Worm (Caenorhabditis elegans): Measurements from ENCODE around the gene nspa-10.

The nspa-10 gene

DNA sequence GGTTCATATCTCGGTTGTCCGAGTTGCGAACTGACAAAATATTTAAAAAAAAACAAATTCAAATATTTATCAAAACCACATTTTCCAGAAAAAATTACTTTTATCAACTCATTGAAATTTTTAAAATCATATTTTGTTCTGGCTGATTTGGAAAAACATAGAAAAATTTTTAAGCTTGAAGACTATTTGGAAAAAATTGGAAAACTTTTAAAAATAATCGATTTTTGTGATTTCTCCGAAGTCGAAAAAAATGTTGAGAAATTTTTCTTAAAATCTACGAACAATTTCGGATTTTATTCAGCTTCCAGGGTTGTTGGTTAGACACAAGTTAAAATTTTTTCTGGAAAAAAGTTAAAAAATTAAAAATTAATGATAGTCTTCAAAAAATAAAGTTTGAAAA is 13.4 kb downstream of the nspa-10 start, which contains the start of gene Y50E8A.5:
TSS of gene Y50E8A.5 (minus strand) at position 101 of the 400 bp plus-strand sequence.
- no peak for TF ChIP-seq nhr-80 (tag; optimal IDR thresholded peaks at IDR 0.05)
- TF ChIP-seq nhr-179 (tag; optimal IDR thresholded peaks at IDR 0.05), result no peak
- no peak for TF ChIP-seq sptf-2 (GFP tag; optimal IDR thresholded peaks at IDR 0.05)
- no peak for TF ChIP-seq ztf-25 (GFP tag; IDR thresholded peaks at IDR 0.05)
- TF ChIP-seq egl-44 (GFP tag; IDR thresholded peaks at IDR 0.05), result no peak
- no peak for TF ChIP-seq zfh-2 (GFP tag; conservative IDR thresholded peaks at IDR 0.05)
- no peak for TF ChIP-seq B0035.1 (tag; optimal IDR thresholded peaks at IDR 0.05)
- no peak for TF ChIP-seq ama-1 (optimal IDR thresholded peaks at IDR 0.05)
- TF ChIP-seq ama-1 (GFP tag; optimal IDR thresholded peaks at IDR 0.05), result no peak
- TF ChIP-seq dox-1 (GFP tag; IDR thresholded peaks at IDR 0.05), result no peak
- TF ChIP-seq madf-8 (GFP tag; conservative IDR thresholded peaks at IDR 0.05), result no peak
- no peak for TF ChIP-seq unc-130 (GFP tag; optimal IDR thresholded peaks at IDR 0.05)

ce11 chrV:14734187-14734765 is 16.0 kb downstream of the nspa-10 start, which contains the start of gene unc-61:
Gene unc-61, minus strand, starts transcription at chrV:14734237.
- TF ChIP-seq athp-1 (tag; optimal IDR thresholded peaks at IDR 0.05) (no peak), lin-40 (tag; optimal IDR thresholded peaks at IDR 0.05) (no peak), ets-4 (GFP tag; optimal IDR thresholded peaks at IDR 0.05) (no peak), hlh-12 (tag; optimal IDR thresholded peaks at IDR 0.05) (no peak), attf-6 (GFP tag; IDR thresholded peaks at IDR 0.05) (no peak), Y53F4B.3 (GFP tag; IDR thresholded peaks at IDR 0.05) (no peak), rcor-1 (GFP tag; IDR thresholded peaks at IDR 0.05) (no peak), mxl-1 (tag; optimal IDR thresholded peaks at IDR 0.05) (no peak), madf-3 (GFP tag; IDR thresholded peaks at IDR 0.05) (no peak), F57C9.4 (tag; optimal IDR thresholded peaks at IDR 0.05) (no peak), lag-1 (GFP tag; IDR thresholded peaks at IDR 0.05) (no peak), rec-8 (tag; optimal IDR thresholded peaks at IDR 0.05) (no peak), ztf-26 (tag; optimal IDR thresholded peaks at IDR 0.05) (no peak), xnd-1 (tag; optimal IDR thresholded peaks at IDR 0.05) (no peak), attf-3 (GFP tag; conservative IDR thresholded peaks at IDR 0.05) (no peak), ama-1 (optimal IDR thresholded peaks at IDR 0.05) (no peak), ama-1 (GFP tag; optimal IDR thresholded peaks at IDR 0.05) (no peak), nhr-179 (tag; optimal IDR thresholded peaks at IDR 0.05) (no peak), B0336.3 (GFP tag; IDR thresholded peaks at IDR 0.05) (no peak), unc-62 (GFP tag; optimal IDR thresholded peaks at IDR 0.05) (no peak), lin-54 (GFP tag; optimal IDR thresholded peaks at IDR 0.05) (peak; percentile 35), aptf-3 (GFP tag; IDR thresholded peaks at IDR 0.05) (no peak), rpc-1 (optimal IDR thresholded peaks at IDR 0.05) (no peak), rpc-1 (tag; optimal IDR thresholded peaks at IDR 0.05) (no peak), snpc-1.3 (tag; optimal IDR thresholded peaks at IDR 0.05; ENCODE audit: insufficient read depth) (no peak), pha-4 (tag; optimal IDR thresholded peaks at IDR 0.05) (no peak), lsy-27 (tag; optimal IDR thresholded peaks at IDR 0.05; ENCODE audit: borderline replicate concordance, insufficient read depth) (no peak), aptf-2 (GFP tag; conservative IDR thresholded peaks at IDR 0.05) (no peak), snpc-1.1 (tag; optimal IDR thresholded peaks at IDR 0.05; ENCODE audit: insufficient read depth) (no peak), zim-3 (tag; optimal IDR thresholded peaks at IDR 0.05) (no peak), egl-44 (GFP tag; IDR thresholded peaks at IDR 0.05) (no peak), egrh-3 (GFP tag; IDR thresholded peaks at IDR 0.05) (no peak), ceh-40 (GFP tag; IDR thresholded peaks at IDR 0.05) (no peak), efl-1 (GFP tag; optimal IDR thresholded peaks at IDR 0.05) (peak; percentile 78), F37B4.10 (GFP tag; IDR thresholded peaks at IDR 0.05) (no peak), zfh-2 (GFP tag; conservative IDR thresholded peaks at IDR 0.05) (no peak), F49E8.2 (tag; optimal IDR thresholded peaks at IDR 0.05; ENCODE audit: insufficient read depth) (no peak), C17E4.6 (GFP tag; IDR thresholded peaks at IDR 0.05) (no peak), lsl-1 (GFP tag; optimal IDR thresholded peaks at IDR 0.05) (peak; percentile 22), mcd-1 (GFP tag; IDR thresholded peaks at IDR 0.05) (peak; percentile 79), ekl-4 (GFP tag; IDR thresholded peaks at IDR 0.05) (no peak)
